Fruit fly (Drosophila melanogaster) whole organism, pupa: ENCODE measurements around the gene Taf10b.

Experiments
- CG10348 ChIP-seq: fragments of 200-800 bp; sonication (Bioruptor generic); IDR thresholded peaks from 2 replicates; pipeline ENCODE4 v1.3.6; 2022; ENCODE audit warnings: missing biosample characterization, missing genetic modification characterization
- CG12605 ChIP-seq: fragments of 200-800 bp; sonication (Bioruptor generic); IDR thresholded peaks from 2 replicates; pipeline ENCODE4 v1.3.6; 2022; ENCODE audit warnings: missing biosample characterization, missing genetic modification characterization
- CG13204 ChIP-seq: fragments of 200-800 bp; sonication (Bioruptor generic); optimal IDR thresholded peaks from 2 replicates; lab custom pipeline; 2018; ENCODE audit warnings: missing biosample characterization, mild to moderate bottlenecking, missing genetic modification characterization, moderate library complexity
- CG14655 ChIP-seq: fragments of 200-800 bp; sonication (Bioruptor generic); optimal IDR thresholded peaks from 3 replicates; lab custom pipeline; 2017; ENCODE audit warnings: mild to moderate bottlenecking, missing biosample characterization, missing genetic modification reagents, missing genetic modification characterization
- CG15710 ChIP-seq: fragments of 200-800 bp; sonication (Bioruptor generic); optimal IDR thresholded peaks from 2 replicates; lab custom pipeline; 2018; ENCODE audit warnings: missing biosample characterization, mild to moderate bottlenecking, missing genetic modification characterization, moderate library complexity
- CG17806 ChIP-seq: fragments of 200-800 bp; sonication (Bioruptor generic); optimal IDR thresholded peaks from 2 replicates; lab custom pipeline; 2018; ENCODE audit warnings: missing biosample characterization, mild to moderate bottlenecking, missing genetic modification characterization, moderate library complexity
- CG32121 ChIP-seq: fragments of 200-800 bp; sonication (Bioruptor generic); IDR thresholded peaks from 2 replicates; pipeline ENCODE4 v1.3.6; 2022; ENCODE audit warnings: missing biosample characterization, missing genetic modification characterization
- CG34367 ChIP-seq: fragments of 200-800 bp; sonication (Bioruptor generic); optimal IDR thresholded peaks from 2 replicates; lab custom pipeline; 2018; ENCODE audit warnings: missing biosample characterization, mild to moderate bottlenecking, missing genetic modification characterization
- CG4496 ChIP-seq: fragments of 200-800 bp; sonication (Bioruptor generic); IDR thresholded peaks from 3 replicates; pipeline ENCODE4 v1.3.6; 2022; ENCODE audit warnings: missing biosample characterization, missing genetic modification characterization
- CG8159 ChIP-seq: fragments of 200-800 bp; sonication (Bioruptor generic); optimal IDR thresholded peaks from 3 replicates; lab custom pipeline; 2018; ENCODE audit warnings: missing biosample characterization, mild to moderate bottlenecking, missing genetic modification characterization, moderate library complexity
- CG8301 ChIP-seq: fragments of 200-800 bp; sonication (Bioruptor generic); optimal IDR thresholded peaks from 2 replicates; lab custom pipeline; 2018; ENCODE audit warnings: missing biosample characterization, mild to moderate bottlenecking, missing genetic modification characterization
- CG9948 ChIP-seq: fragments of 200-800 bp; sonication (Bioruptor generic); optimal IDR thresholded peaks from 2 replicates; lab custom pipeline; 2018; ENCODE audit warnings: missing biosample characterization, mild to moderate bottlenecking, missing genetic modification characterization, moderate library complexity
- D1 ChIP-seq: fragments of 200-800 bp; sonication (Bioruptor generic); optimal IDR thresholded peaks from 2 replicates; lab custom pipeline; 2018; ENCODE audit warnings: missing biosample characterization, mild to moderate bottlenecking, missing genetic modification characterization, moderate library complexity
- EcR ChIP-seq: fragments of 200-800 bp; sonication (Bioruptor generic); optimal IDR thresholded peaks from 3 replicates; lab custom pipeline; 2019; ENCODE audit warnings: missing biosample characterization, missing genetic modification characterization, mild to moderate bottlenecking, moderate library complexity, missing genetic modification reagents
- Ets98B ChIP-seq: fragments of 200-800 bp; sonication (Bioruptor generic); IDR thresholded peaks from 2 replicates; pipeline ENCODE4 v1.3.6; 2022; ENCODE audit warnings: missing biosample characterization, missing genetic modification characterization
- Pif1A ChIP-seq: fragments of 200-800 bp; sonication (Bioruptor generic); optimal IDR thresholded peaks from 3 replicates; lab custom pipeline; 2016; ENCODE audit warnings: missing biosample characterization, missing genetic modification characterization
- Pif1B ChIP-seq: fragments of 200-800 bp; sonication (Bioruptor generic); optimal IDR thresholded peaks from 3 replicates; lab custom pipeline; 2016; ENCODE audit warnings: missing biosample characterization, missing genetic modification characterization
- Snoo ChIP-seq: fragments of 200-800 bp; sonication (Bioruptor generic); optimal IDR thresholded peaks from 3 replicates; lab custom pipeline; 2017; ENCODE audit warnings: missing biosample characterization, mild to moderate bottlenecking, missing genetic modification characterization, inconsistent platforms
- fd96Ca ChIP-seq: fragments of 200-800 bp; sonication (Bioruptor generic); IDR thresholded peaks from 3 replicates; pipeline ENCODE4 v1.3.6; 2022; ENCODE audit warnings: missing biosample characterization, missing genetic modification characterization
- gl ChIP-seq: fragments of 200-800 bp; sonication (Bioruptor generic); optimal IDR thresholded peaks from 2 replicates; lab custom pipeline; 2018; ENCODE audit warnings: missing biosample characterization, mild to moderate bottlenecking, missing genetic modification characterization
- rn ChIP-seq: fragments of 200-800 bp; sonication (Bioruptor generic); IDR thresholded peaks from 2 replicates; pipeline ENCODE4 v1.3.6; 2022; ENCODE audit warnings: missing biosample characterization, missing genetic modification characterization

The Taf10b gene

DNA sequence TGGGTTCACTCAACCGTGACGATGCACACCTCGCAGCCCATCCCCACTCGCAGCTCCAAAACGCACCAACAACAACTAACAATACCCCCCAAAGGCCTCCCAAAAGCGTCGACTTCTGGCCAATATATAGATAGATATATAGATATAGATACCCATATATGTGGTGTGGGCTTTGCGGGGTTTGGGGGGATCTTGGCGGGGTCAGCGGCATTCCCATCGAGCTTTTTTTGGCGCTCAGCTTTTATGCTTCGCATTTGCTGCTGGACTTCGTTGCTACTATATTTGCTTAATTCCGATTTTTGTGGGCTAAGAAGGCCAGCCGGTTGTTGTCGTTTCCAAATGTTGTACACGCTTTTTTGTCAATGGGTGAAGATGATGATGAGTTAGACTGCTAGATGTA is 40.3 kb downstream of the Taf10b start:
- TF ChIP-seq CG8159 (tag; lab: Kevin White, UChicago) (no peak), CG8301 (tag; lab: Kevin White, UChicago) (no peak), D1 (no peak)

DNA sequence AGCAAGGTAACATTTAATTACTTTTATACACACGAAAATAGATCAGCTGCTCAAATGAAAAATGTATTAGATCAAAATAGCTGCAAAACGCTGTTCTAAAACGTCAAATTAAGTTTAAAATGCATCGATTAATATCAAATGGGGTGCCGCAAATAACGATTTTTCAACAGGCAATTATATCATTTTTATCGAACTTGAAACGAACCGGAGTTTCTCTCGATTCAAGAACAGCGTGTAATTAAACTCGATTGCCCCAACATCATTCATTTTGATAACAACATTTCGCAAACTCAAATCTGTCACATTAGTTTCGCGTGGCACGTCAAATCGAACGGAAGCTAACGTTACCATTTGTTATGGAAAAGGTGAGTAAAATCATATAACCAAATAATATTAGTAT is 42.3 kb downstream of the Taf10b start, which contains the start of gene CG31689:
CG31689 (plus strand) TSS at position 301 of the 400 bp plus-strand sequence.
- TF ChIP-seq CG4496 (GFP tag; lab: Robert Waterston, UW) (no peak), Pif1B (GFP tag; lab: Kevin White, UChicago) (no peak), gl (tag; lab: Kevin White, UChicago) (no peak), CG32121 (GFP tag; lab: Robert Waterston, UW) (no peak), D1 (no peak), EcR (GFP tag; lab: Kevin White, UChicago) (no peak), CG15710 (tag; lab: Kevin White, UChicago) (no peak), CG10348 (no peak), Ets98B (no peak), CG12605 (GFP tag; lab: Robert Waterston, UW) (no peak), CG8301 (tag; lab: Kevin White, UChicago) (no peak), CG34367 (tag; lab: Kevin White, UChicago) (no peak), Pif1A (GFP tag; lab: Kevin White, UChicago) (no peak), CG13204 (GFP tag; lab: Kevin White, UChicago) (no peak), CG17806 (tag; lab: Kevin White, UChicago) (no peak), CG9948 (tag; lab: Kevin White, UChicago) (no peak), CG8159 (tag; lab: Kevin White, UChicago) (no peak), fd96Ca (GFP tag; lab: Robert Waterston, UW) (no peak), CG14655 (GFP tag; lab: Kevin White, UChicago) (no peak)
- TF ChIP-seq, all 21 proteins: peak for 0

DNA sequence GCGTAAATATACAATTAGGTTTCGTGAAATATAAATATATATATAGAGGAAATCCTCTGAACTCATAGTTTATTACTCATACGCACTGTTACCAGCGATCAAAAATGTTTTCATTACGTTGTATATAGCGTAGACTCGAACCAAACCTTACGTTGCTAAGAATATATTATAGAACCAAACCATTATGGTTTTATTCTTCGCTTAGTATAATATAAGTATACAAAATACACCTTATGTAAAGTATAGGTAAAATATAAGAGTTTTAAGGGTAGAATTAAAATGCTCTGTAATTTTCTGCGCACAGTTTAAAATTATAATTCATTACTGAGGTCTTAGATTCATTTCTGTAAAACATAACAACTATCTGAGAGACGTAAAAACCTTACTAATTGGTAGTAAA is 43.2 kb downstream of the Taf10b start:
- TF ChIP-seq CG15710 (tag; lab: Kevin White, UChicago) (no peak), rn (GFP tag; lab: Robert Waterston, UW) (no peak), Snoo (tag; lab: Kevin White, UChicago) (no peak), CG32121 (GFP tag; lab: Robert Waterston, UW) (no peak), CG12605 (GFP tag; lab: Robert Waterston, UW) (no peak), fd96Ca (GFP tag; lab: Robert Waterston, UW) (no peak), Ets98B (no peak), CG34367 (tag; lab: Kevin White, UChicago) (no peak), CG10348 (no peak), Pif1B (GFP tag; lab: Kevin White, UChicago) (no peak)

DNA sequence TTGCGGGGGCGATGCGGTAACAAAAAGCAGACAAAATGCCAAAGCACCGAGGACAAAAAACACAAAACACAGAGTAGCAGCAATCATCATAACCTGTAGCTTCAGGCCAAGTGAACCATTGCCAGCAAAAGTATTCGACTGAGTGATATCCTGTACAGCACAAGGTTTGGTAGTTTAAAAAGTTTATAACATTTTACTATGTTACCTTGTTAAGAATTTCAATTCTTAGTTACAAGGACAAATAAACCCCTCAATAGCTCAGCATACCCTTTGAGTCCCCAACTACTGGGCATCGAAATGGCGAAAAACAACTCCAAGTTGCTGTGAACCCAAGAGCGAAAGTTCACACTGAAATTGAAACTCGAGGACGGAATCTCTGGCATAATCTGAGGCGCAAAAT is 44.5 kb downstream of the Taf10b start:
- peak; percentile 28; the same call in 1 of the 3 replicates for TF ChIP-seq CG4496 (GFP tag; lab: Robert Waterston, UW)
- TF ChIP-seq CG14655 (GFP tag; lab: Kevin White, UChicago) = no peak
- TF ChIP-seq CG17806 (tag; lab: Kevin White, UChicago) = no peak

DNA sequence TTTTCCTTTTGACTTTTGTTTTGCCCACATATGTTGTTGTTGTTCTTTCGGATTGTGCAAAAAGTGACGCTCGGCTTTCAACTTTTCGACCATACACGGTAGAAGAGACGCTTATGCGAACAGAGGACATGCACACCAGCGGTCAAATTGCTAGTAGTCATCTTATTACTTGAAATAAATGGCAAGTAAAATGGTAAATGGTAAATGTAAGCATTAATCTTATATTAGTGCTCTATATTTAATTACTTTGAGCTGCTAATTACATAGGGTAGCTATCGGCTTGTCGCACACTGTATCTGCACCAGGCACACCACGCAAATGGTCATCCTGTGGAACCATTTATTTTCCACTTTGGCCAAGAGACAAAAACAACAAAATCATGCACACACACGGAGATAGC is 46.3 kb downstream of the Taf10b start:
- TF ChIP-seq CG8159 (tag; lab: Kevin White, UChicago) (peak; percentile 28), CG14655 (GFP tag; lab: Kevin White, UChicago) (peak; percentile 15), CG15710 (tag; lab: Kevin White, UChicago) (peak; percentile 17), Pif1A (GFP tag; lab: Kevin White, UChicago) (no peak), EcR (GFP tag; lab: Kevin White, UChicago) (no peak), CG32121 (GFP tag; lab: Robert Waterston, UW) (no peak), CG17806 (tag; lab: Kevin White, UChicago) (no peak), rn (GFP tag; lab: Robert Waterston, UW) (no peak)
- TF ChIP-seq, all 21 proteins: peak for 3

DNA sequence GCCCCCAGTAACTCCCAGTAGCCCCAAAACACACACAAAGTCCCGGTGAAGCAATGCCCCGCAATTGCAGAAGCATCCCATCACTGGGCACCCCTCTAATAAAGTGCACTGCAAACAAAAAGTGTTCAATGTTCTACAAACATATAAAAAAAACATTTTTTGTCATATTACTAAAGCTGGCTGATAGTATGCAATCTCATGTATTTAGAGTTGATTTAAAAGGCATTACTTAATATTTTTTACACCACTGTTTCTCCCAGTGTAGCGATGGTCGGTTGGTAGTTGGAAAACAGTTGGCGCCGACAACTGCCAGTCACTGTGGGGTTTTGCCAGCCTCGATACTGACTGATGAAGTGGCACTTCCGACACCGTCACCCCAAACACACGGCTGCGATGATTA is 47.3 kb downstream of the Taf10b start:
- TF ChIP-seq CG8159 (tag; lab: Kevin White, UChicago) (peak; percentile 8), gl (tag; lab: Kevin White, UChicago) (no peak), CG9948 (tag; lab: Kevin White, UChicago) (no peak), CG13204 (GFP tag; lab: Kevin White, UChicago) (no peak), CG4496 (GFP tag; lab: Robert Waterston, UW) (no peak), CG15710 (tag; lab: Kevin White, UChicago) (peak; percentile 21), Pif1A (GFP tag; lab: Kevin White, UChicago) (peak; percentile 6), CG8301 (tag; lab: Kevin White, UChicago) (no peak), Ets98B (no peak)
